Fruit fly (Drosophila melanogaster) whole organism, pupa: ENCODE data around the gene Ance-3.

Experiments used
- CG10348 ChIP-seq: fragments of 200-800 bp; sonication (Bioruptor generic); IDR thresholded peaks from 2 replicates; pipeline ENCODE4 v1.3.6; 2022; ENCODE audit warnings: missing biosample characterization, missing genetic modification characterization
- CG12605 ChIP-seq: fragments of 200-800 bp; sonication (Bioruptor generic); IDR thresholded peaks from 2 replicates; pipeline ENCODE4 v1.3.6; 2022; ENCODE audit warnings: missing biosample characterization, missing genetic modification characterization
- CG13204 ChIP-seq: fragments of 200-800 bp; sonication (Bioruptor generic); optimal IDR thresholded peaks from 2 replicates; lab custom pipeline; 2018; ENCODE audit warnings: missing biosample characterization, mild to moderate bottlenecking, missing genetic modification characterization, moderate library complexity
- CG14655 ChIP-seq: fragments of 200-800 bp; sonication (Bioruptor generic); optimal IDR thresholded peaks from 3 replicates; lab custom pipeline; 2017; ENCODE audit warnings: mild to moderate bottlenecking, missing biosample characterization, missing genetic modification reagents, missing genetic modification characterization
- CG15710 ChIP-seq: fragments of 200-800 bp; sonication (Bioruptor generic); optimal IDR thresholded peaks from 2 replicates; lab custom pipeline; 2018; ENCODE audit warnings: missing biosample characterization, mild to moderate bottlenecking, missing genetic modification characterization, moderate library complexity
- CG17806 ChIP-seq: fragments of 200-800 bp; sonication (Bioruptor generic); optimal IDR thresholded peaks from 2 replicates; lab custom pipeline; 2018; ENCODE audit warnings: missing biosample characterization, mild to moderate bottlenecking, missing genetic modification characterization, moderate library complexity
- CG32121 ChIP-seq: fragments of 200-800 bp; sonication (Bioruptor generic); IDR thresholded peaks from 2 replicates; pipeline ENCODE4 v1.3.6; 2022; ENCODE audit warnings: missing biosample characterization, missing genetic modification characterization
- CG34367 ChIP-seq: fragments of 200-800 bp; sonication (Bioruptor generic); optimal IDR thresholded peaks from 2 replicates; lab custom pipeline; 2018; ENCODE audit warnings: missing biosample characterization, mild to moderate bottlenecking, missing genetic modification characterization
- CG4496 ChIP-seq: fragments of 200-800 bp; sonication (Bioruptor generic); IDR thresholded peaks from 3 replicates; pipeline ENCODE4 v1.3.6; 2022; ENCODE audit warnings: missing biosample characterization, missing genetic modification characterization
- CG8159 ChIP-seq: fragments of 200-800 bp; sonication (Bioruptor generic); optimal IDR thresholded peaks from 3 replicates; lab custom pipeline; 2018; ENCODE audit warnings: missing biosample characterization, mild to moderate bottlenecking, missing genetic modification characterization, moderate library complexity
- CG8301 ChIP-seq: fragments of 200-800 bp; sonication (Bioruptor generic); optimal IDR thresholded peaks from 2 replicates; lab custom pipeline; 2018; ENCODE audit warnings: missing biosample characterization, mild to moderate bottlenecking, missing genetic modification characterization
- CG9948 ChIP-seq: fragments of 200-800 bp; sonication (Bioruptor generic); optimal IDR thresholded peaks from 2 replicates; lab custom pipeline; 2018; ENCODE audit warnings: missing biosample characterization, mild to moderate bottlenecking, missing genetic modification characterization, moderate library complexity
- D1 ChIP-seq: fragments of 200-800 bp; sonication (Bioruptor generic); optimal IDR thresholded peaks from 2 replicates; lab custom pipeline; 2018; ENCODE audit warnings: missing biosample characterization, mild to moderate bottlenecking, missing genetic modification characterization, moderate library complexity
- EcR ChIP-seq: fragments of 200-800 bp; sonication (Bioruptor generic); optimal IDR thresholded peaks from 3 replicates; lab custom pipeline; 2019; ENCODE audit warnings: missing biosample characterization, missing genetic modification characterization, mild to moderate bottlenecking, moderate library complexity, missing genetic modification reagents
- Ets98B ChIP-seq: fragments of 200-800 bp; sonication (Bioruptor generic); IDR thresholded peaks from 2 replicates; pipeline ENCODE4 v1.3.6; 2022; ENCODE audit warnings: missing biosample characterization, missing genetic modification characterization
- Pif1A ChIP-seq: fragments of 200-800 bp; sonication (Bioruptor generic); optimal IDR thresholded peaks from 3 replicates; lab custom pipeline; 2016; ENCODE audit warnings: missing biosample characterization, missing genetic modification characterization
- Pif1B ChIP-seq: fragments of 200-800 bp; sonication (Bioruptor generic); optimal IDR thresholded peaks from 3 replicates; lab custom pipeline; 2016; ENCODE audit warnings: missing biosample characterization, missing genetic modification characterization
- Snoo ChIP-seq: fragments of 200-800 bp; sonication (Bioruptor generic); optimal IDR thresholded peaks from 3 replicates; lab custom pipeline; 2017; ENCODE audit warnings: missing biosample characterization, mild to moderate bottlenecking, missing genetic modification characterization, inconsistent platforms
- fd96Ca ChIP-seq: fragments of 200-800 bp; sonication (Bioruptor generic); IDR thresholded peaks from 3 replicates; pipeline ENCODE4 v1.3.6; 2022; ENCODE audit warnings: missing biosample characterization, missing genetic modification characterization
- gl ChIP-seq: fragments of 200-800 bp; sonication (Bioruptor generic); optimal IDR thresholded peaks from 2 replicates; lab custom pipeline; 2018; ENCODE audit warnings: missing biosample characterization, mild to moderate bottlenecking, missing genetic modification characterization
- rn ChIP-seq: fragments of 200-800 bp; sonication (Bioruptor generic); IDR thresholded peaks from 2 replicates; pipeline ENCODE4 v1.3.6; 2022; ENCODE audit warnings: missing biosample characterization, missing genetic modification characterization

The Ance-3 gene

dm6 chr2L:13963467-13964122 lies 49.1 kb downstream of the Ance-3 start, which contains the start of gene NimB1:
NimB1 (plus strand) TSS chr2L:13963507.
- TF ChIP-seq Ets98B (GFP tag; lab: Robert Waterston, UW) (no peak), D1 (tag; lab: Kevin White, UChicago) (no peak), fd96Ca (no peak), CG8301 (tag; lab: Kevin White, UChicago) (no peak), Pif1A (GFP tag; lab: Kevin White, UChicago) (no peak), gl (tag; lab: Kevin White, UChicago) (no peak), EcR (no peak), CG4496 (no peak), CG8159 (tag; lab: Kevin White, UChicago) (no peak), Pif1B (no peak), CG13204 (GFP tag; lab: Kevin White, UChicago) (no peak), CG10348 (no peak), CG17806 (no peak), CG9948 (no peak), CG14655 (GFP tag; lab: Kevin White, UChicago) (no peak), CG32121 (GFP tag; lab: Robert Waterston, UW) (no peak), CG15710 (tag; lab: Kevin White, UChicago) (no peak), rn (no peak), CG12605 (GFP tag; lab: Robert Waterston, UW) (no peak), Snoo (tag; lab: Kevin White, UChicago) (no peak)

dm6 chr2L:13966732-13967316 lies 52.3 kb downstream of the Ance-3 start, which contains the start of gene NimB2:
NimB2 (minus strand) TSS chr2L:13967018.
- TF ChIP-seq D1 (tag; lab: Kevin White, UChicago) (no peak), Pif1A (GFP tag; lab: Kevin White, UChicago) (no peak), CG4496 (no peak), CG32121 (GFP tag; lab: Robert Waterston, UW) (no peak), CG12605 (GFP tag; lab: Robert Waterston, UW) (no peak), CG34367 (tag; lab: Kevin White, UChicago) (no peak), CG9948 (no peak), CG15710 (tag; lab: Kevin White, UChicago) (no peak), CG10348 (no peak), Ets98B (GFP tag; lab: Robert Waterston, UW) (no peak), Snoo (tag; lab: Kevin White, UChicago) (no peak), CG8159 (tag; lab: Kevin White, UChicago) (no peak), fd96Ca (no peak)

- TF ChIP-seq CG10348 (no peak), CG8301 (tag; lab: Kevin White, UChicago) (no peak), CG13204 (GFP tag; lab: Kevin White, UChicago) (no peak), rn (no peak), CG9948 (no peak), CG32121 (GFP tag; lab: Robert Waterston, UW) (no peak), fd96Ca (no peak), D1 (tag; lab: Kevin White, UChicago) (no peak), CG14655 (GFP tag; lab: Kevin White, UChicago) (no peak)
- TF ChIP-seq, all 21 proteins: peak for 0
These were observed 53.4 kb downstream of the Ance-3 start, which contains the start of gene NimB3 for dm6 chr2L:13967846-13968350. NimB3 (minus strand) TSS chr2L:13967985.

dm6 chr2L:13969876-13970275 lies 55.4 kb downstream of the Ance-3 start, which contains the start of the genes NimB4 and NimB5:
NimB4 (minus strand) TSS chr2L:13969976.
NimB5 (plus strand) TSS chr2L:13970177.
- TF ChIP-seq CG32121 (GFP tag; lab: Robert Waterston, UW) (no peak), CG34367 (tag; lab: Kevin White, UChicago) (no peak), Pif1B (no peak), CG17806 (no peak), CG12605 (GFP tag; lab: Robert Waterston, UW) (no peak), CG13204 (GFP tag; lab: Kevin White, UChicago) (no peak), rn (no peak), CG14655 (GFP tag; lab: Kevin White, UChicago) (no peak), CG15710 (tag; lab: Kevin White, UChicago) (no peak), fd96Ca (no peak), CG9948 (no peak), CG10348 (no peak), CG8159 (tag; lab: Kevin White, UChicago) (no peak), Ets98B (GFP tag; lab: Robert Waterston, UW) (no peak), Snoo (tag; lab: Kevin White, UChicago) (no peak), Pif1A (GFP tag; lab: Kevin White, UChicago) (no peak)

dm6 chr2L:13972847-13973246 lies 58.3 kb downstream of the Ance-3 start, which contains the start of gene He:
He (minus strand) TSS chr2L:13972947.
- TF ChIP-seq CG34367 (tag; lab: Kevin White, UChicago) (no peak), fd96Ca (no peak), CG10348 (no peak), Pif1B (no peak), rn (no peak)

dm6 chr2L:13976669-13977068 lies 62.1 kb downstream of the Ance-3 start, which contains the start of gene NimC1:
NimC1 (minus strand) TSS chr2L:13976769.
- no peak for TF ChIP-seq D1 (tag; lab: Kevin White, UChicago)
- no peak for TF ChIP-seq CG10348
- TF ChIP-seq CG15710 (tag; lab: Kevin White, UChicago) = no peak
- TF ChIP-seq CG4496 = no peak
- no peak for TF ChIP-seq CG13204 (GFP tag; lab: Kevin White, UChicago)
